Fruit fly (Drosophila melanogaster) whole organism, larva: ENCODE results near the gene ea.

Source experiments
- noc ChIP-seq: fragments of 200-800 bp; sonication (Bioruptor generic); optimal IDR thresholded peaks from 3 replicates; lab custom pipeline; 2019; ENCODE audit warnings: missing biosample characterization, mild to moderate bottlenecking, missing genetic modification characterization, moderate library complexity

The ea gene

dm6 chr3R:15328083-15328779 lies at the start of gene ea, which contains the start of gene CG6236:
TSS of gene ea (plus strand) at chr3R:15328729.
TSS of gene CG6236 (minus strand) at chr3R:15328269.
- no peak for TF ChIP-seq noc

- TF ChIP-seq noc, result peak; percentile 48
These were observed 47.8 kb upstream of the ea start for dm6 chr3R:15280619-15281334.

dm6 chr3R:15281335-15281963 lies 47.1 kb upstream of the ea start:
- TF ChIP-seq noc, result no peak

- TF ChIP-seq noc, result no peak
These were observed 46.2 kb upstream of the ea start for dm6 chr3R:15282326-15282725.

- TF ChIP-seq noc, result no peak
These were observed 45.3 kb upstream of the ea start for dm6 chr3R:15282982-15283809.

dm6 chr3R:15286024-15286692 lies 42.4 kb upstream of the ea start:
- no peak for TF ChIP-seq noc

dm6 chr3R:15286693-15287041 lies 41.9 kb upstream of the ea start:
- TF ChIP-seq noc, result peak; percentile 23

- TF ChIP-seq noc, result no peak
These were observed 40.8 kb upstream of the ea start for dm6 chr3R:15287763-15288162.

- TF ChIP-seq noc, result no peak
These were observed 39.7 kb upstream of the ea start for dm6 chr3R:15288802-15289201.

- TF ChIP-seq noc, result no peak
These were observed 38.5 kb upstream of the ea start for dm6 chr3R:15289828-15290641.

- peak; percentile 51 for TF ChIP-seq noc
These were observed 37.8 kb upstream of the ea start, which contains the start of gene CG45218 for dm6 chr3R:15290642-15291118. TSS of gene CG45218 (minus strand) at chr3R:15290799.

dm6 chr3R:15291551-15292223 lies 36.8 kb upstream of the ea start:
- peak; percentile 23 for TF ChIP-seq noc

dm6 chr3R:15292241-15293004 lies 36.1 kb upstream of the ea start:
- no peak for TF ChIP-seq noc
